Fruit fly (Drosophila melanogaster) ovary, adult (tissue): Measurements from ENCODE around the gene CG15529.
A peak's percentile ranks its signal among the peaks of the same experiment; 100 is the strongest.

Experiments
- CG17801 ChIP-seq: fragments of 200-800 bp; optimal IDR thresholded peaks from 2 replicates; lab custom pipeline; 2019; ENCODE audit warnings: missing biosample characterization, mild to moderate bottlenecking, missing genetic modification characterization, moderate library complexity; ENCODE audit not compliant: partially characterized antibody

Gene CG15529

DNA sequence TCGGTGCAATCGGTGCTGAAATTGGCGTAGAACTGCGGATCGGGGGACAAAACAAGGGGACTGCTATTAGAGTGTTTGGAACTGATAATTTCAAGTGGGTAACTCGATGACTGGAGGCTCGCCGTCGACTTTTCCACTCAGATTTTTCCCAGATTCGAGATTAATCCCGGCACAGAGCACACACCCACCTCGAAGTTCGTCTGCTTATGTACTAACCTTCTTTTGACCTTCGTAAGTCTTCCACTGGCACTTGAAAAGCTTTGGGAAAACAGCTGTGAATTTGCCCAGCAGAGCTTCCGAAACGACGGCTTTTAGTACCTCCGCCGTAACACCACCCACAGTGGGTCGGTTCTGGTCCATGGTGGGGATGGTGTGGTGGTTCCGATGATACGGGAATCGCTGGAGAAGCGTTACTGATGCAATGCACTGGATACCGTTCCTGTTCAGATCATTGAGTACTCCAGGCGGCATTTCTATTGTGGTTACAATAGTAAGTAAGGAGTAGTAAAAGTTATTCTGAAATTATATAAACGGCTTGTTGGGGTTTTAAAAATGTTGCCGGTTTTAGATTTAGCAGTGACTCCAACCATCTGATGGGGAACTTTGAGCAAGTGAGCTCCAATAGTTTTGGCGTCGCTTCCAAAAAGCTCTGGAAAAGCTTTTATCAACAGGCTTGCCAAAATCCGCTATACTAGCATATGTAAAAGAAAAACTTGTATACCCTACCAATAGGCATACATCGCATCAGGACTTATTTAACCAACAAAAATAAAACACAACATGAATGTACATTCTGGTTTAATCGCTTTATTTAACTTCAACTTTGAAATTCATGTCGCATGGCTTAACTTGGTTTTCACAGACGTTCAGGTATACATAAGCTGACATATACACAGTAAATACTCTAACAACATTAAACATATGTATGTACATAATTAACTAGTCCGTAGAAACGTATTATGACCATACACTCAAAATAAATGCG lies 17.5 kb upstream of the CG15529 start, which contains the start of gene Tpi:
TSS of gene Tpi (minus strand) at position 537 of the 985 bp plus-strand sequence.
- TF ChIP-seq CG17801 (GFP tag; lab: Kevin White, UChicago): peak; percentile 9

DNA sequence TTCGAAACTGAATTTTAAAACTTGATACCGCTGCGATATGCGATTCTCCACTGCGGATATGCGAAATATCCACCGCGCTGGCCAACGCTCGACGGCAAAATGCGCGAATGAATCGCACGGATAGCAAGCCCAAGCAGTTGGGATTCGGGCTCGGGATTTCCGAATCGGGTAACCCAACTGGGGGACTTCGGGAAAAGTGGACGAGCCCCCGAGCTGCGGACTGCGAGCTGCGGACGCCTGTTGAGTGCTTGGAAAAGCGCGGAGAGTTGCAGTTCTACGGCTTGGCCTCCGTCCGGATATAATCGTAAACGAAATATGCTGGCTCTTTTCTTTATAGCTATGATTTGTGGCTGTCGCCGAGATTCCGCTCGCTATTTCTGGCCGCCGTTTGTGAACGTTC lies 2.4 kb upstream of the CG15529 start, which contains the start of gene AdoR:
TSS of gene AdoR (minus strand) at position 101 of the 400 bp plus-strand sequence.
- TF ChIP-seq CG17801 (GFP tag; lab: Kevin White, UChicago): no peak

DNA sequence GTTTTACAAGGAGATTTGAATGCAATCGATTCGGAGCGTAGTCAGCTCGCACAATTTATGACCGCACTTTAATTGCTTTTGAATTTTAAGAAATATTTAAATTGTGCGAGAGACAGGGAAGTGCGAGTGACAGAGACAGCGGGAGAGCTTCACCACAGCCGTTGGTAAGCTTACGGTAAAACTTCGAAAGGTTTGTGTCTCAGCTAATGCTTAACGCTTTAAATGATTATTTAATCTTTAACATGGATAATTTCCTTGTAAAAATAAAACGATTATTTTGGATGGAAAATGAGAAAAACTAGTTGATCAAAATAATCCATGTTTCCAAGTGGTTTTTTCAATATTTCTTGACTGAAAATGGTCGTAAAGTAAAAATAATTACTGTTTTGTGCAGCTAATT lies 1.3 kb upstream of the CG15529 start:
- no peak for TF ChIP-seq CG17801 (GFP tag; lab: Kevin White, UChicago)

DNA sequence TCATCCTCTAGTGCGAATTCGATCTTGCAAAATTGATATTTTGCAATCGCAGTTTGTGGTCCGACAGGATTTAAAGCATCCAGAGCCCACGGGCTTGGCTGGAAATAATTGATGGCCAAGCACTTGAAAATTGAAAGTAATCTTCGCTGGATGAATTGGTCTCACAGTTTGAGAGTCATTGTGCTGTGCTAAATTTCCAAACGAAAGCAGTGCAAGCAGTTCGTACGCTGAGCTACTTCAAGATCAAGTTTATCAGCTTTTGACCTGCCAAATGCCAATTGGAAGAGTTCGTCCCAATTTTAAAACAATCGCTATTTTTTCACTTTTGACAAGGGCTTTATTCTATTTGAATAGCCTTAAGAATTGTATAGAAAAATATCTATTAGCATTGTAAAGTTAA lies 2.0 kb downstream of the CG15529 start:
- no peak for TF ChIP-seq CG17801 (GFP tag; lab: Kevin White, UChicago)

DNA sequence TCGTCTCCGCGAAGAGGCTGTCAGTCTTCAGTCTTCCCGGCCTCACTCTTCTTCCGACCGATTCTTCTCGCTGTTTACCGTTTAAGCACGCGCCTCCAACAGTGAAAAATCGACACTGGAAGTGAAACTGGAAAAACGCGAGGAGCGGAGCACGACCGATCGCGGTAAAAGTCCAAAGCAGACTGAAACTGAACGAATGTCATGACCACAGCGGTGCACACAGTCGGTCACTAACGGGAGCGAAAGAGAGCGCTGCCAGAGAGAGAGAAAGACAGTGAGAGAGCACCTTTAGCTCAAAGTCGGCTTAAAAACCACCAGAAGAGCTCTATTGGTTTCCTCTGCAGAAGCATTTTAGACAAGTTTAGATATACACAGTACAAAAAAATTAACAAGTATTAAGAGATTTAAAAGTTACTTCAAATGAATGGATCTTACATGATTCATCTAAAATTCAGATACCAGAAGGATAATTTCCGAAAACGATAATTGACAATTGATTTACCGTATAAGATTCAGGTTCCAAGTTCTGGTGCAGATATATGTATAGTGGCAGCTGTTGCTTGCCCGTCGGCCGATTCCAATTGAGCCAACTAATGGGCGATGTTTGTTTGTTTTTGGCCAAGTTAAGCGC lies 8.6 kb downstream of the CG15529 start, which contains the start of gene CG11498:
TSS of gene CG11498 (minus strand) at position 162 of the 631 bp plus-strand sequence.
- no peak for TF ChIP-seq CG17801 (GFP tag; lab: Kevin White, UChicago)

DNA sequence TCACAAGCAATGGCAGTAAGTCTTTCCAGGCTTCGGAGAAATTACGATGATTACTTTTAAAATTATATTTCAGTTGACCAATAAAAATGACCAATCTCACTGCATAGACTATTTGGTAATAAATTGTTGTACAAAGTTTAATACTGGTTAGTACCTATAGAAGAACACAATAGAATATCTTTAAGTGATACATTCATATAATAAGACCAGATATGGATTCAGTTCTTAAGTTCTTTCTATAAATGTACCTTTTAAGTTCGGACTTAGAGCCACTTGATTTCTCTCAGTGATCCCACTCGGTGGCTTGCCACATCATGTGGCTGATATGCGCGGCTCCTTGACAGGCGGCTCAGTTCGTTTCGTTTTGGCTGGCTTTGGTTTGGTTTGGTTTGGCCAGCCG lies 11.4 kb downstream of the CG15529 start:
- TF ChIP-seq CG17801 (GFP tag; lab: Kevin White, UChicago): no peak

DNA sequence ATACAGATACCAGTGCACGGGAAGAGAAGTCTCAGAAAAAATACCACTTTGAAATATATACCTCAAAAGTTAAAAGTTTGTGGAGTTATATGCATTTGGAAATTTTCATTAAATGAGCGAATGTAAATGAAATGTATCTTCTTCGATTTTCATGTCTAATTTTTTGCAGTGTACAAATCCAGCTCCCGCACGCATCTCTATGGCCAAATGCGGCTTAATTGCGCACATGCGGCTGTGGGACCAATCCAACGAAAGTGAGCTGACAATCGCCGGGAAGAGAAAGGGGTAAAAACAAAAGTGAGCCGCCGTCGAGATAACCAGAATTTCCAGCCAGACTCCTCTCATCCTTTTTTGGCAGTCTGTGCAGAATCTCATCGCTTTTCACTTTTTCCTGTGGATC lies 12.3 kb downstream of the CG15529 start:
- no peak for TF ChIP-seq CG17801 (GFP tag; lab: Kevin White, UChicago)

DNA sequence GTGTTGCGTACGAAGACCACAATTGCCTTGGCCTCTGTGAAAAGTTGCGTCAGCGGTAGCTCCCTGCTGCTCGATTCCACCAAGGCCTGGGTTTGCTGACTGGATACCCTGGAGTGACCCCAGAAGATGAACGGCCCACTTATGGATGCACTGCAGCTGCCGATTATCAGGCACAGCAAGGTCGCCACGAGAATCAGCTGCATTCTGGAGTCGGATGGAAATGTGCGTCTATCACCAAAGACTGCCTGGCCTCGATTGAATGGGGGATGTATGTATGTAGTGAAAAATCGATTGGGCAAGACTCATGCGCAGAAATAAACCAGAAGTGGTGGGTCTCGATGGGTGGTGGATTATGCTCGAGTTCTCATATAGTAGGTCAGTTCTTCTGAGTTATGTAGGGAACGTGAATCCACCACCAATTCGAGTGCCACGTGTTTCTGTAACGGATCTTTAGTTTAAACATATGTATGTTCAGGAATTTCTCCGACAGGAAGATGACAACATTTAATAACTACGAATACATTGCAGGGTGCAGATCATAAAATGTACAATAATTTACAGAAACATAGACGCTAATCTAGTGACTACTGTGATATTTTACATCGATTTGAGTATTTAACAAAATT lies 14.4 kb downstream of the CG15529 start, which contains the start of gene VhaAC45RP:
TSS of gene VhaAC45RP (minus strand) at position 261 of the 626 bp plus-strand sequence.
- TF ChIP-seq CG17801 (GFP tag; lab: Kevin White, UChicago): no peak

DNA sequence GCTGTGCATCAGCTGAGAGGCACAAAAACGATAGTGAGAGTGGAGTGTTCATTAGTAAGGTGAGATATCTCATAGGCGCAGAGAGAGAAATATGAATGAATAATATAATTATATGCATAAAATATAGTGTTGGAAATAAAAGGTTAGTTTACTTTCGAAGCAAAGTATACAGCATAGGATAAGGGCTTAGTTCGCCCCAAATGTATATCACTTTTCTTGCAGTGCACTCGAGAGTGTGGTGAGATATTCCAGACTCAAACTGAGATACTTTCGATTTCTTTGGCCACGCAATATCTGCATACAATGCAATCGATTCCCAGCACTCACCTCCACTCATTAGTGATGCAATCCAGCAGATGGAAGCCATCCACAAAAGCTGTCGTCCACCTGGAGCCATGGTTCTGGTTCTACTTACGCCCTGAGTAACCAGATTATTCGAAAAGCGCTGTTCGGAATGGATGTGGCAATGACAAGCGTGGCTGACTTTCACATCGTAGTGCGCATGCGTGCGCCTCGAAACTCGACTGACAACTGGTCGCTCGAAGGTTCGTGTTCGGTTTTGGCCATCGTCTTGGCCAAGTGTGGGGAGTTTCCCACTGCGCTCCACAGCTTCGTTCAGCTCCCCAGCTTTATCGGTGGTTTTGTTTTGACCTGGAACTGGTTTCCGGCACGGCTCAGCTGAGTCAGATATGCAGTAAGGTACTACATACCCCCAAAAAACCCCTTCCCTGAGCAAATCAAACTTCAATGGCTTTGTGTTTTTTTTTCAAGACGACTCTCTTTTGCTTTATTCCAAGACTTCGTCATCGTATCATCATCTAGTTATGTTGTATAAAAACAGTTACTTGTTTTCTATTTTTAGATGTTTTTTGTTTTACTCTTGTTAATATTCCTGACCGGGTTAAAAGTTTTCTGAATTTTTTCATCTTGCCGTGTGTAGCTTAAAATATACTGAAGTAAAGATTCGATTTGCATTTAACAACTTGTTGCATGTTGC lies 19.1 kb downstream of the CG15529 start, which contains the start of gene Rsod:
TSS of gene Rsod (minus strand) at position 537 of the 997 bp plus-strand sequence.
- no peak for TF ChIP-seq CG17801 (GFP tag; lab: Kevin White, UChicago)

DNA sequence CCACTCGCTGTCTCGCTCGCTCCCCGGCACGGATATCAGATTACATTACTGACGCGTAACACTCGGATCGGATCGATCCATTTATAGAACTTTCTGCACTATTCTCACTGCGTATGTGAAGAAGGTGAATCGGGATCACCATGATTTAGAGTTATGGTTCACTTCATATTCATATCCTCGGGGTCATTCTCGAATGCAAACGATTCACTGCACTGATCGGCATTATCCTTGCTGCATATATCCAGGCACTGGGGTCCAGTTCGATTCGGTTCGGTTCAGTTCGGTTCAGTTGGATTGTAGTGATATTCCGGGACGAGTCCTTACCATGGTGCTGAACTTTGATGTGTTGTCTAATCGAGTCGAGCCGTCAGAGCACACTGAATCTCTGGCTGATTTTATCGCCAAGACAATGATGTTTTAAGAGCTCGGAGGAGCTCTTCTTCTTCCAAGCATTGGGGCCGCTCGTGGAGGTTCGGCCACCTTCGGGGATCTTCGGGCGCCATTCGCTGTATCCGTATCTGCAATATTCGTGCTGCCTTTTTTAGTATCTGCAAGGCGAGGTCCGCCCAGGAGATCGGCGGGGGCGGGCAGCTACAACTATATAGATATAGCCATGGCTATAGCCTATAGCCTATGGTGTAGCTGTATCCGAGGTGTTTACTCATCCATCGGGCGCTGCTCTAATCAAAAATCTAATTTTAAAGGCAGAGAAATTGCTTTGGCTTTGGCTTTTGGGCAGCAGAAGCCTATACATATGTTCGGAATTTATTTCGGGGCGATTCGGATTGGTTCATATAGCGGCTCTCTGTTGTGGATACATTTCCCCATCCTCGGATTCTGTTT lies 22.5 kb downstream of the CG15529 start, which contains the start of gene Mlc2:
TSS of gene Mlc2 (minus strand) at position 392 of the 843 bp plus-strand sequence.
- no peak for TF ChIP-seq CG17801 (GFP tag; lab: Kevin White, UChicago)

DNA sequence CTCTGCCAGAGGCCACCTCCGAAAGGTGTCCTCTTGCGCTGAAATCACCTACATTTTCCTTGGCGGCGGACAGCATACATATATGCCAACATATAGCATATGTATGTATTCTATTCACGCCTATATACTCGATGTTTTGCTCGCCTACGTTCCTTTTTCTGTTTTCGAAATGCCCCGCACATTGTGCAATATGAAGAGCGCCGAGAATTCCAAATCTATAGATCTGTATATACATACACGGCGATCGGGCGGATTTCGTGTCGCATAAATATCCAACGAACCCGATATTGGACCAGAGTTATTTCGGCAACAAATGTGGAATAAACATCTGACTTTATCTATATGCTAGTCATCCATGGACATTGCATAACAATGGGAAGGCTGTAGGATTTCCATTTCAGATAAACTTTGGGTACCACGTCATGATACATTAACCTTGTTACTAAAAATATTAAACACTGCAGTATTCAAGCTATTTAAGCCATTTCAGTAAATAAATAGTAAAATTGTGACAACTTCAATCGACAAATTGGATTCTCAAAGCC lies 23.3 kb downstream of the CG15529 start:
- no peak for TF ChIP-seq CG17801 (GFP tag; lab: Kevin White, UChicago)

DNA sequence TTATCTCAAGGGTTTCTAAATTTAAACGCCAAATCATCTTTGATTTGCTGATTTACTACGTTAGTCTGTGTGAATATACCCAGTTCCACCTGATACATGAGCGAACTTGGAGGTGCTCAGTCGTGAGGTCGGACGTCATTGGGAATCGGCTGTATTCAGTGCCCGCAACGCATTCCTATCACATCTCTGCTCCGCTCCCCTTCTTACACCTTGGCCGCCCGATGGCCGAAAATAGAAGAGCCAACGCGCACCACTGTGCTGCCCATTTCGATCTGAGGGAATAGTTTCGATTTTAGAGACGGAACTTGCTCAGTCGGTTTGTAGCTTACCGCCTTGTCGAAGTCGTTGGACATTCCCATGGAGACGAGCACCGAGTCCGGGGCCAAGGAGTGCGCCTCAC lies 24.5 kb downstream of the CG15529 start:
- no peak for TF ChIP-seq CG17801 (GFP tag; lab: Kevin White, UChicago)
